Fruit fly (Drosophila melanogaster) whole organism, embryonic: Measurements from ENCODE around the gene CRIF.

Experiments
- B-H2 ChIP-seq: fragments of 200-800 bp; sonication (Bioruptor generic); optimal IDR thresholded peaks from 2 replicates; lab custom pipeline; 2018; ENCODE audit warnings: missing biosample characterization, mild to moderate bottlenecking, missing genetic modification characterization
- CG11085 ChIP-seq: fragments of 200-800 bp; sonication (Bioruptor generic); IDR thresholded peaks from 2 replicates; pipeline ENCODE4 v1.3.6; 2022; ENCODE audit warnings: missing biosample characterization, missing genetic modification characterization
- CG12299 ChIP-seq: fragments of 200-800 bp; sonication (Bioruptor generic); optimal IDR thresholded peaks from 2 replicates; lab custom pipeline; 2018; ENCODE audit warnings: missing biosample characterization, mild to moderate bottlenecking, missing genetic modification characterization
- CG15696 ChIP-seq: fragments of 200-800 bp; sonication (Bioruptor generic); optimal IDR thresholded peaks from 2 replicates; lab custom pipeline; 2019; ENCODE audit warnings: missing biosample characterization, mild to moderate bottlenecking, missing genetic modification characterization, moderate library complexity
- CG1602 ChIP-seq: fragments of 200-800 bp; sonication (Bioruptor generic); optimal IDR thresholded peaks from 3 replicates; lab custom pipeline; 2016; ENCODE audit warnings: missing biosample characterization, missing genetic modification characterization
- CG17328 ChIP-seq: fragments of 200-800 bp; sonication (Bioruptor generic); IDR thresholded peaks from 2 replicates; pipeline ENCODE4 v1.3.6; 2022; ENCODE audit warnings: missing biosample characterization, missing genetic modification characterization
- CG3065 ChIP-seq: fragments of 200-800 bp; sonication (Bioruptor generic); optimal IDR thresholded peaks from 2 replicates; lab custom pipeline; 2016; ENCODE audit warnings: missing biosample characterization, missing genetic modification characterization
- CG3407 ChIP-seq: fragments of 200-800 bp; sonication (Bioruptor generic); optimal IDR thresholded peaks from 2 replicates; lab custom pipeline; 2018; ENCODE audit warnings: missing biosample characterization, mild to moderate bottlenecking, missing genetic modification characterization
- CG3838 ChIP-seq: fragments of 200-800 bp; sonication (Bioruptor generic); optimal IDR thresholded peaks from 3 replicates; lab custom pipeline; 2016; ENCODE audit warnings: missing biosample characterization, missing genetic modification characterization
- CG4707 ChIP-seq: fragments of 200-800 bp; sonication (Bioruptor generic); optimal IDR thresholded peaks from 2 replicates; lab custom pipeline; 2018; ENCODE audit warnings: missing biosample characterization, mild to moderate bottlenecking, missing genetic modification characterization, moderate library complexity
- CG4730 ChIP-seq: fragments of 200-800 bp; sonication (Bioruptor generic); IDR thresholded peaks from 2 replicates; pipeline ENCODE4 v1.3.6; 2022; ENCODE audit warnings: missing biosample characterization, missing genetic modification characterization
- CG6791 ChIP-seq: fragments of 200-800 bp; sonication (Bioruptor generic); IDR thresholded peaks from 3 replicates; pipeline ENCODE4 v1.3.6; 2022; ENCODE audit warnings: missing biosample characterization, missing genetic modification characterization; ENCODE audit not compliant: partially characterized antibody
- CG7786 ChIP-seq: fragments of 200-800 bp; sonication (Bioruptor generic); optimal IDR thresholded peaks from 2 replicates; lab custom pipeline; 2016; ENCODE audit warnings: missing biosample characterization, missing genetic modification characterization
- CG7839 ChIP-seq: fragments of 200-800 bp; sonication (Bioruptor generic); optimal IDR thresholded peaks from 3 replicates; lab custom pipeline; 2018; ENCODE audit warnings: missing biosample characterization, mild to moderate bottlenecking, missing genetic modification characterization, moderate library complexity
- CG7963 ChIP-seq: fragments of 200-800 bp; sonication (Bioruptor generic); IDR thresholded peaks from 3 replicates; pipeline ENCODE4 v1.3.6; 2022; ENCODE audit warnings: missing biosample characterization, missing genetic modification characterization; ENCODE audit not compliant: partially characterized antibody
- CG8290 ChIP-seq, 3 experiments: fragments of 200-800 bp; sonication (Bioruptor generic); optimal IDR thresholded peaks; 2 replicates each; lab custom pipeline; 2016 to 2019; ENCODE audit warnings: missing biosample characterization in 3 of 3, missing genetic modification characterization in 3 of 3, mild to moderate bottlenecking in 2 of 3, moderate library complexity in 1 of 3
- CHES-1-like ChIP-seq: fragments of 200-800 bp; sonication (Bioruptor generic); optimal IDR thresholded peaks from 2 replicates; lab custom pipeline; 2016; ENCODE audit warnings: missing biosample characterization, missing genetic modification characterization
- CrebB ChIP-seq: fragments of 200-800 bp; sonication (Bioruptor generic); optimal IDR thresholded peaks from 3 replicates; lab custom pipeline; 2018; ENCODE audit warnings: missing biosample characterization, mild to moderate bottlenecking, missing genetic modification characterization
- D ChIP-seq, 2 experiments: fragments of 200-800 bp in 1 of 2; fragments of >200 bp in 1 of 2; sonication (Bioruptor generic) in 1 of 2; optimal IDR thresholded peaks; 2 replicates in 1 of 2; 3 replicates in 1 of 2; lab custom pipeline; 2017; ENCODE audit warnings: mild to moderate bottlenecking in 1 of 2, missing biosample characterization in 1 of 2, missing genetic modification characterization in 1 of 2, missing genetic modification reagents in 1 of 2
- D19B ChIP-seq: fragments of 200-800 bp; sonication (Bioruptor generic); optimal IDR thresholded peaks from 2 replicates; lab custom pipeline; 2017; ENCODE audit warnings: missing biosample characterization, mild to moderate bottlenecking, missing genetic modification characterization
- Fer1 ChIP-seq: fragments of 200-800 bp; sonication (Bioruptor generic); optimal IDR thresholded peaks from 2 replicates; lab custom pipeline; 2017; ENCODE audit warnings: missing biosample characterization, mild to moderate bottlenecking, missing genetic modification characterization
- H15 ChIP-seq: fragments of 200-800 bp; sonication (Bioruptor generic); IDR thresholded peaks from 3 replicates; pipeline ENCODE4 v1.3.6; 2022; ENCODE audit warnings: missing biosample characterization, missing genetic modification characterization
- Hmx ChIP-seq: fragments of 200-800 bp; sonication (Bioruptor generic); optimal IDR thresholded peaks from 2 replicates; lab custom pipeline; 2016; ENCODE audit warnings: missing biosample characterization, missing genetic modification characterization
- Lhr ChIP-seq: fragments of 200-800 bp; sonication (Bioruptor generic); optimal IDR thresholded peaks from 3 replicates; lab custom pipeline; 2017; ENCODE audit warnings: mild to moderate bottlenecking, missing biosample characterization, missing genetic modification reagents, missing genetic modification characterization
- Sox100B ChIP-seq: fragments of 200-800 bp; sonication (Bioruptor generic); optimal IDR thresholded peaks from 3 replicates; lab custom pipeline; 2018; ENCODE audit warnings: missing biosample characterization, mild to moderate bottlenecking, missing genetic modification characterization
- Taf1 ChIP-seq: fragments of 200-800 bp; sonication (Bioruptor generic); IDR thresholded peaks from 2 replicates; pipeline ENCODE4 v1.3.6; 2022; ENCODE audit warnings: missing biosample characterization, missing genetic modification characterization
- YL-1 ChIP-seq: fragments of 200-800 bp; sonication (Bioruptor generic); optimal IDR thresholded peaks from 3 replicates; lab custom pipeline; 2017; ENCODE audit warnings: missing biosample characterization, mild to moderate bottlenecking, missing genetic modification characterization
- aop ChIP-seq: fragments of 200-800 bp; sonication (Bioruptor generic); IDR thresholded peaks from 2 replicates; pipeline ENCODE4 v1.3.6; 2022; ENCODE audit warnings: missing biosample characterization, missing genetic modification characterization
- ara ChIP-seq: fragments of 200-800 bp; sonication (Bioruptor generic); IDR thresholded peaks from 2 replicates; pipeline ENCODE4 v1.3.6; 2022; ENCODE audit warnings: missing biosample characterization, missing genetic modification characterization
- caup ChIP-seq: fragments of 200-800 bp; sonication (Bioruptor generic); optimal IDR thresholded peaks from 3 replicates; lab custom pipeline; 2017; ENCODE audit warnings: missing biosample characterization, mild to moderate bottlenecking, missing genetic modification characterization, moderate library complexity; ENCODE audit not compliant: severe bottlenecking
- chif ChIP-seq, 2 experiments: fragments of 200-800 bp; sonication (Bioruptor generic); optimal IDR thresholded peaks; 3 replicates each; lab custom pipeline; 2016; ENCODE audit warnings: missing biosample characterization in 2 of 2, missing genetic modification characterization in 2 of 2
- corto ChIP-seq: fragments of 200-800 bp; sonication (Bioruptor generic); optimal IDR thresholded peaks from 2 replicates; lab custom pipeline; 2016; ENCODE audit warnings: missing biosample characterization, mild to moderate bottlenecking, missing genetic modification characterization, moderate library complexity
- dan ChIP-seq: fragments of 200-800 bp; sonication (Bioruptor generic); IDR thresholded peaks from 2 replicates; pipeline ENCODE4 v1.3.6; 2022; ENCODE audit warnings: missing biosample characterization, missing genetic modification characterization
- eyg ChIP-seq: fragments of 200-800 bp; sonication (Bioruptor generic); optimal IDR thresholded peaks from 3 replicates; lab custom pipeline; 2016; ENCODE audit warnings: missing biosample characterization, missing genetic modification characterization
- fd96Cb ChIP-seq: fragments of 200-800 bp; sonication (Bioruptor generic); optimal IDR thresholded peaks from 2 replicates; lab custom pipeline; 2018; ENCODE audit warnings: missing biosample characterization, mild to moderate bottlenecking, missing genetic modification characterization, moderate library complexity
- gcm2 ChIP-seq: fragments of 200-800 bp; sonication (Bioruptor generic); optimal IDR thresholded peaks from 2 replicates; lab custom pipeline; 2016; ENCODE audit warnings: missing biosample characterization, missing genetic modification characterization
- maf-S ChIP-seq: fragments of 200-800 bp; sonication (Bioruptor generic); optimal IDR thresholded peaks from 2 replicates; lab custom pipeline; 2016; ENCODE audit warnings: missing biosample characterization, missing genetic modification characterization
- pan ChIP-seq, 4 experiments: fragments of >200 bp in 3 of 4; fragments of 200-800 bp in 1 of 4; sonication (Bioruptor generic) in 1 of 4; optimal IDR thresholded peaks in 3 of 4; IDR thresholded peaks in 1 of 4; 2 replicates each; pipeline versions ENCODE4 v1.3.6 to Lab custom; 2017 to 2022; ENCODE audit warnings: missing biosample characterization in 2 of 4, missing genetic modification characterization in 2 of 4, mixed read lengths in 1 of 4
- prd ChIP-seq, 3 experiments: fragments of >200 bp in 2 of 3; fragments of 200-800 bp in 1 of 3; sonication (Bioruptor generic) in 1 of 3; optimal IDR thresholded peaks in 2 of 3; IDR thresholded peaks in 1 of 3; 2 replicates in 2 of 3; 3 replicates in 1 of 3; pipeline versions ENCODE4 v1.3.6 to Lab custom; 2017 to 2022; ENCODE audit warnings: missing biosample characterization in 1 of 3, missing genetic modification characterization in 1 of 3
- sd ChIP-seq: fragments of 200-800 bp; sonication (Bioruptor generic); optimal IDR thresholded peaks from 3 replicates; lab custom pipeline; 2018; ENCODE audit warnings: missing biosample characterization, mild to moderate bottlenecking, missing genetic modification characterization, moderate library complexity
- slou ChIP-seq: fragments of 200-800 bp; sonication (Bioruptor generic); optimal IDR thresholded peaks from 3 replicates; lab custom pipeline; 2016; ENCODE audit warnings: missing biosample characterization, missing genetic modification characterization
- tup ChIP-seq: fragments of 200-800 bp; sonication (Bioruptor generic); optimal IDR thresholded peaks from 2 replicates; lab custom pipeline; 2016; ENCODE audit warnings: missing biosample characterization, mild to moderate bottlenecking, missing genetic modification characterization, moderate library complexity
- twi ChIP-seq: fragments of 200-800 bp; optimal IDR thresholded peaks from 2 replicates; lab custom pipeline; 2019; ENCODE audit warnings: missing biosample characterization, mild to moderate bottlenecking, missing genetic modification characterization, moderate library complexity
- tx ChIP-seq: fragments of 200-800 bp; sonication (Bioruptor generic); optimal IDR thresholded peaks from 2 replicates; lab custom pipeline; 2016; ENCODE audit warnings: missing biosample characterization, missing genetic modification characterization
- wdn ChIP-seq: fragments of 200-800 bp; sonication (Bioruptor generic); IDR thresholded peaks from 2 replicates; pipeline ENCODE4 v1.3.6; 2022; ENCODE audit warnings: missing biosample characterization, missing genetic modification characterization

Gene CRIF

DNA sequence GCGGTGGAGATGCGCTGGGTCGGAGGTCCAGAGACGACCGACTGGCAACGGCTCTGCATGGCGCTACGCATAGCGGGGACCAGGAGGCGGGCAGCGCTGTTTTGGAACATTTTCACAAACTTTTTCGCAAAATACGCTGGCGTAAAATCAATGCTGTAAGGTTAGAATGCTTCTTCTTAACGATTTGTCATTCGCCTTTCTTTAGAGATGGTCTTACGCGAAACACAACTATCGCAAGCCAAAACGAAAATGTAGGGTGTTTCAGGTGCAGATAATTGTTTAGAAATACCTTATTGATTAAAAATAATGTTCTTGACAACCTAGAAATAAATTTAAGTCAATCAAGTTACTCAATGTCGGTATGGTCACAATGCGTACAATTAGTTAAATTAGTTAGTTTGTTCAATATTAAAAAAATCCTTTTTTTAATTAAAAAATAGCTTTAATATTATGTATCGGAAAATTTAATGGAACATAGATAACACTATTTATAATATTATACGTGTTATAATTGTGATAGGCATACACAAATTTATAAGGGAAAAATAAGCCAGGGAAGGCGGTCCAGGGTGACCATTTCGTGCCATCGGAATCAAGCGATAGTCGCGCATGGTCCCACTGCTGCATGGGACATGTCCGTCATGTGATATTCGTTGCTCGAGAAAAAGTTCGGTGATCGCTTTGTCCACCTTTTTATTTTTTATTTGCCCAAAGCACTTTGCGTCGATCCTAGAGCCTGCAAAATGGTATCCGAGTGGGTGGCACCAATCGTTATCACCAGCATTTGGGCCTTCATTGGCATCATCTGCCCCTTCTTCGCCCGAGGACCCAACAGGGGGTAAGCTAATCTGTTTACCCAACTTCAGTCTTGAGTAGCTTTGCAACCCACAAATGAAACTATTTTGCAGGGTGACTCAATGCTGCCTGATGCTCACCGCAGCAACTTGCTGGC, 29.2 kb downstream of the CRIF start, which contains the start of the genes COX8 and VhaM9.7-b (continued):
- peak; percentile 21 for TF ChIP-seq D19B (GFP tag; lab: Kevin White, UChicago)
- TF ChIP-seq slou (GFP tag; lab: Kevin White, UChicago), result peak; percentile 57
- TF ChIP-seq CG12299 (tag; lab: Kevin White, UChicago), result peak; percentile 47
- no peak for TF ChIP-seq Fer1 (GFP tag; lab: Kevin White, UChicago)
- TF ChIP-seq Sox100B (GFP tag; lab: Kevin White, UChicago), result peak; percentile 67
- no peak; the same call in none of the 2 replicates for TF ChIP-seq CG11085 (GFP tag; lab: Robert Waterston, UW)
- no peak for TF ChIP-seq tup (GFP tag; lab: Kevin White, UChicago)
- peak; percentile 67 for TF ChIP-seq B-H2 (GFP tag; lab: Kevin White, UChicago)
- no peak for TF ChIP-seq corto (GFP tag; lab: Kevin White, UChicago)
- TF ChIP-seq CG4730, result 0 out of 2 replicates have a peak, but pooled peaks have one; percentile 67
- TF ChIP-seq CG1602, result peak; percentile 65
- no peak for TF ChIP-seq Hmx (GFP tag; lab: Kevin White, UChicago)
- peak; percentile 42 for TF ChIP-seq CG8290 (GFP tag; optimal IDR thresholded peaks at IDR 0.05; lab: Kevin White, UChicago)
- peak; percentile 51 to 86 for TF ChIP-seq CG8290 (tag; optimal IDR thresholded peaks at IDR 0.05; lab: Kevin White, UChicago)
- no peak for TF ChIP-seq H15
- TF ChIP-seq twi, result no peak
- peak; percentile 69 for TF ChIP-seq CG6791 (GFP tag; lab: Robert Waterston, UW)
- no peak for TF ChIP-seq dan (GFP tag; lab: Robert Waterston, UW)
- no peak for TF ChIP-seq CrebB (tag; lab: Kevin White, UChicago)
- peak; percentile 50 to 51 for TF ChIP-seq chif (GFP tag; optimal IDR thresholded peaks at IDR 0.05; lab: Kevin White, UChicago)
- 0 out of 2 replicates have a peak, but pooled peaks have one; percentile 6 for TF ChIP-seq CG17328 (GFP tag; lab: Robert Waterston, UW)
- peak; percentile 43 for TF ChIP-seq fd96Cb (tag; lab: Kevin White, UChicago)
- TF ChIP-seq CG7786 (GFP tag; lab: Kevin White, UChicago), result peak; percentile 30
- no peak for TF ChIP-seq gcm2 (GFP tag; lab: Kevin White, UChicago)
- peak; percentile 38 for TF ChIP-seq maf-S (GFP tag; lab: Kevin White, UChicago)
- TF ChIP-seq caup (GFP tag; lab: Kevin White, UChicago), result no peak
- TF ChIP-seq CG3838 (GFP tag; lab: Kevin White, UChicago), result peak; percentile 13
- TF ChIP-seq tx, result peak; percentile 25
- TF ChIP-seq sd (tag; lab: Kevin White, UChicago), result no peak
- TF ChIP-seq CG7839 (tag; lab: Kevin White, UChicago), result no peak
- no peak for TF ChIP-seq D (optimal IDR thresholded peaks at IDR 0.05; lab: Kevin White, UChicago)
- TF ChIP-seq D (GFP tag; optimal IDR thresholded peaks at IDR 0.05; lab: Kevin White, UChicago), result no peak
- TF ChIP-seq CHES-1-like (GFP tag; lab: Kevin White, UChicago), result peak; percentile 48
- no peak for TF ChIP-seq pan (optimal IDR thresholded peaks at IDR 0.05; lab: Kevin White, UChicago)
- TF ChIP-seq pan (GFP tag; optimal IDR thresholded peaks at IDR 0.05 in 1 of 2, IDR thresholded peaks at IDR 0.05 in 1 of 2), result peak in 1 of 2 experiments; percentile 37
- TF ChIP-seq aop (GFP tag; lab: Robert Waterston, UW), result peak; percentile 11; the same call in 1 of the 2 replicates
- TF ChIP-seq ara (GFP tag; lab: Robert Waterston, UW), result peak; percentile 54; the same call in 1 of the 2 replicates
- TF ChIP-seq CG15696 (tag; lab: Kevin White, UChicago), result peak; percentile 43
- TF ChIP-seq wdn (GFP tag; lab: Robert Waterston, UW), result 0 out of 2 replicates have a peak, but pooled peaks have one; percentile 47
- TF ChIP-seq CG7963 (GFP tag; lab: Robert Waterston, UW), result peak; percentile 33; the same call in 1 of the 3 replicates
- TF ChIP-seq CG3065 (GFP tag; lab: Kevin White, UChicago), result no peak
- no peak for TF ChIP-seq prd (optimal IDR thresholded peaks at IDR 0.05; lab: Kevin White, UChicago)
- TF ChIP-seq prd (GFP tag; IDR thresholded peaks at IDR 0.05; lab: Robert Waterston, UW), result peak; percentile 78; the same call in 2 of the 3 replicates
- TF ChIP-seq eyg (GFP tag; lab: Kevin White, UChicago), result peak; percentile 20
- no peak for TF ChIP-seq CG4707 (GFP tag; lab: Kevin White, UChicago)
- TF ChIP-seq CG3407 (GFP tag; lab: Kevin White, UChicago), result no peak
- peak; percentile 86 for TF ChIP-seq YL-1 (GFP tag; lab: Kevin White, UChicago)
- peak; percentile 61 for TF ChIP-seq Lhr
- TF ChIP-seq Taf1, result peak; percentile 62; the same call in 1 of the 2 replicates
